Worm (Caenorhabditis elegans) whole organism, mixed stage, embryonic: ENCODE measurements around the gene nhx-4.
"Not testable (repeated sequence)": the region's sequence is repeated elsewhere in the genome, so short reads cannot be mapped to it uniquely, and the experiment has no call there.

Experiments
- M03D4.4 ChIP-seq: sonication (generic microtip); optimal IDR thresholded peaks from 2 replicates; lab custom pipeline; 2017; ENCODE audit warnings: mild to moderate bottlenecking, missing genetic modification characterization, missing compliant biosample characterization
- bed-3 ChIP-seq: fragments of 200-800 bp; sonication (Bioruptor generic); optimal IDR thresholded peaks from 3 replicates; lab custom pipeline; 2018; ENCODE audit warnings: mild to moderate bottlenecking, missing genetic modification characterization, moderate library complexity, missing compliant biosample characterization
- blmp-1 ChIP-seq: fragments of 150-350 bp; optimal IDR thresholded peaks from 2 replicates; lab custom pipeline; 2014; ENCODE audit warnings: missing biosample characterization, missing genetic modification characterization
- ceh-39 ChIP-seq: fragments of 150-350 bp; optimal IDR thresholded peaks from 2 replicates; lab custom pipeline; 2014; ENCODE audit warnings: missing biosample characterization, missing genetic modification characterization
- ceh-43 ChIP-seq: fragments of 200-800 bp; sonication (Bioruptor generic); optimal IDR thresholded peaks from 2 replicates; lab custom pipeline; 2018; ENCODE audit warnings: mild to moderate bottlenecking, missing genetic modification characterization, moderate library complexity, missing compliant biosample characterization
- ceh-83 ChIP-seq: fragments of 200-800 bp; sonication (Bioruptor generic); optimal IDR thresholded peaks from 2 replicates; lab custom pipeline; 2018; ENCODE audit warnings: mild to moderate bottlenecking, missing genetic modification characterization, missing compliant biosample characterization
- ces-1 ChIP-seq: fragments of 150-350 bp; optimal IDR thresholded peaks from 2 replicates; lab custom pipeline; 2014; ENCODE audit warnings: missing biosample characterization, missing genetic modification reagents, missing genetic modification characterization
- cnd-1 ChIP-seq: fragments of 200-800 bp; sonication (Bioruptor generic); optimal IDR thresholded peaks from 2 replicates; lab custom pipeline; 2018; ENCODE audit warnings: mild to moderate bottlenecking, missing genetic modification characterization, missing compliant biosample characterization
- elt-3 ChIP-seq: fragments of 150-350 bp; optimal IDR thresholded peaks from 2 replicates; lab custom pipeline; 2014; ENCODE audit warnings: missing biosample characterization, missing genetic modification characterization
- flh-1 ChIP-seq: fragments of 200-800 bp; sonication (Bioruptor generic); optimal IDR thresholded peaks from 2 replicates; lab custom pipeline; 2018; ENCODE audit warnings: mild to moderate bottlenecking, missing genetic modification characterization, moderate library complexity, missing compliant biosample characterization
- ham-2 ChIP-seq: fragments of 200-800 bp; sonication (Bioruptor generic); optimal IDR thresholded peaks from 2 replicates; lab custom pipeline; 2018; ENCODE audit warnings: mild to moderate bottlenecking, missing genetic modification characterization, missing compliant biosample characterization
- hlh-1 ChIP-seq: fragments of 150-350 bp; optimal IDR thresholded peaks from 2 replicates; lab custom pipeline; 2014; ENCODE audit warnings: missing biosample characterization, missing genetic modification reagents, missing genetic modification characterization
- lin-13 ChIP-seq: fragments of 150-350 bp; optimal IDR thresholded peaks from 2 replicates; lab custom pipeline; 2014; ENCODE audit warnings: missing biosample characterization, missing genetic modification characterization
- lsy-2 ChIP-seq: fragments of 150-350 bp; optimal IDR thresholded peaks from 2 replicates; lab custom pipeline; 2014; ENCODE audit warnings: missing biosample characterization, missing genetic modification characterization
- mab-5 ChIP-seq: fragments of 150-350 bp; optimal IDR thresholded peaks from 2 replicates; lab custom pipeline; 2014; ENCODE audit warnings: missing biosample characterization, missing genetic modification characterization
- mep-1 ChIP-seq: fragments of 150-350 bp; optimal IDR thresholded peaks from 2 replicates; lab custom pipeline; 2017; ENCODE audit warnings: missing biosample characterization, missing genetic modification reagents, missing genetic modification characterization, inconsistent platforms
- mls-2 ChIP-seq: sonication (generic microtip); optimal IDR thresholded peaks from 2 replicates; lab custom pipeline; 2016; ENCODE audit warnings: mild to moderate bottlenecking, missing genetic modification characterization, moderate library complexity, missing compliant biosample characterization
- nhr-12 ChIP-seq: fragments of 150-350 bp; optimal IDR thresholded peaks from 2 replicates; lab custom pipeline; 2014; ENCODE audit warnings: missing biosample characterization, missing genetic modification characterization
- nhr-237 ChIP-seq: fragments of 150-350 bp; optimal IDR thresholded peaks from 2 replicates; lab custom pipeline; 2014; ENCODE audit warnings: missing biosample characterization, missing genetic modification characterization
- nhr-76 ChIP-seq: sonication (generic microtip); optimal IDR thresholded peaks from 2 replicates; lab custom pipeline; 2017; ENCODE audit warnings: missing biosample characterization, missing genetic modification characterization
- pha-4 ChIP-seq: fragments of 150-350 bp; optimal IDR thresholded peaks from 2 replicates; lab custom pipeline; 2018; ENCODE audit warnings: missing biosample characterization, missing genetic modification reagents, missing genetic modification characterization
- sem-2 ChIP-seq: fragments of 200-800 bp; sonication (Bioruptor generic); optimal IDR thresholded peaks from 2 replicates; lab custom pipeline; 2018; ENCODE audit warnings: mild to moderate bottlenecking, missing genetic modification characterization, missing compliant biosample characterization
- snpc-4 ChIP-seq: fragments of 150-350 bp; optimal IDR thresholded peaks from 2 replicates; lab custom pipeline; 2014; ENCODE audit warnings: missing biosample characterization, missing genetic modification characterization
- sptf-1 ChIP-seq: sonication (generic microtip); optimal IDR thresholded peaks from 2 replicates; lab custom pipeline; 2017; ENCODE audit warnings: mild to moderate bottlenecking, missing genetic modification characterization, moderate library complexity, missing compliant biosample characterization
- tbx-8 ChIP-seq: fragments of 200-800 bp; sonication (Bioruptor generic); optimal IDR thresholded peaks from 2 replicates; lab custom pipeline; 2018; ENCODE audit warnings: mild to moderate bottlenecking, missing genetic modification characterization, moderate library complexity, missing compliant biosample characterization
- unc-120 ChIP-seq: sonication (generic microtip); optimal IDR thresholded peaks from 2 replicates; lab custom pipeline; 2017; ENCODE audit warnings: missing genetic modification characterization, missing compliant biosample characterization; ENCODE audit not compliant: poor library complexity, severe bottlenecking
- unc-39 ChIP-seq: fragments of 150-350 bp; optimal IDR thresholded peaks from 2 replicates; lab custom pipeline; 2014; ENCODE audit warnings: missing biosample characterization, missing genetic modification characterization
- unc-62 ChIP-seq: fragments of 150-350 bp; optimal IDR thresholded peaks from 2 replicates; lab custom pipeline; 2014; ENCODE audit warnings: missing biosample characterization, missing genetic modification reagents, missing genetic modification characterization
- zip-8 ChIP-seq: fragments of 150-350 bp; optimal IDR thresholded peaks from 2 replicates; lab custom pipeline; 2014; ENCODE audit warnings: missing biosample characterization, missing genetic modification characterization

The nhx-4 gene

ce11 chrX:6868669-6869068 is 45.4 kb upstream of the nhx-4 start, which contains the start of gene C53B7.6:
Gene C53B7.6 (minus strand): TSS chrX:6868769.
- not testable (repeated sequence) for TF ChIP-seq ceh-43 (GFP tag; lab: Kevin White, UChicago); lsy-2 (tag; lab: Kevin White, UChicago); elt-3

ce11 chrX:6874723-6875122 is 39.4 kb upstream of the nhx-4 start, which contains the start of gene F41C6.4:
Gene F41C6.4 (minus strand): TSS chrX:6874823.
- no peak for TF ChIP-seq ham-2 (GFP tag; lab: Kevin White, UChicago)

ce11 chrX:6875273-6875672 is 38.8 kb upstream of the nhx-4 start:
- TF ChIP-seq ceh-83 (GFP tag; lab: Kevin White, UChicago) (no peak), bed-3 (GFP tag; lab: Kevin White, UChicago) (no peak), blmp-1 (tag; lab: Kevin White, UChicago) (no peak), sem-2 (GFP tag; lab: Kevin White, UChicago) (no peak), cnd-1 (tag; lab: Kevin White, UChicago) (no peak), unc-62 (GFP tag; lab: Kevin White, UChicago) (no peak), mep-1 (tag; lab: Kevin White, UChicago) (no peak), mls-2 (tag; lab: Kevin White, UChicago) (no peak), flh-1 (GFP tag; lab: Kevin White, UChicago) (no peak), mab-5 (tag; lab: Kevin White, UChicago) (no peak), nhr-237 (tag; lab: Kevin White, UChicago) (no peak), nhr-12 (tag; lab: Kevin White, UChicago) (no peak), unc-39 (tag; lab: Kevin White, UChicago) (no peak), ces-1 (GFP tag; lab: Kevin White, UChicago) (no peak), ceh-43 (GFP tag; lab: Kevin White, UChicago) (no peak), ham-2 (GFP tag; lab: Kevin White, UChicago) (no peak), nhr-76 (no peak)

- no peak for TF ChIP-seq tbx-8 (GFP tag; lab: Kevin White, UChicago)
Observed at ce11 chrX:6877436-6877835, 36.7 kb upstream of the nhx-4 start, which contains the start of gene col-173. Gene col-173 (minus strand): TSS chrX:6877536.

ce11 chrX:6881795-6882194 is 32.3 kb upstream of the nhx-4 start, which contains the start of gene F41C6.6:
Gene F41C6.6 (minus strand): TSS chrX:6881895.
- not testable (repeated sequence) for TF ChIP-seq ceh-39 (tag; lab: Kevin White, UChicago); tbx-8 (GFP tag; lab: Kevin White, UChicago); elt-3

ce11 chrX:6884439-6884838 is 29.6 kb upstream of the nhx-4 start:
- TF ChIP-seq sptf-1 (tag; lab: Kevin White, UChicago) (no peak), M03D4.4 (no peak), unc-39 (tag; lab: Kevin White, UChicago) (no peak), nhr-76 (no peak), lin-13 (tag; lab: Kevin White, UChicago) (no peak), hlh-1 (tag; lab: Kevin White, UChicago) (no peak), mls-2 (tag; lab: Kevin White, UChicago) (no peak), snpc-4 (tag; lab: Kevin White, UChicago) (no peak), pha-4 (tag; lab: Kevin White, UChicago) (no peak), flh-1 (GFP tag; lab: Kevin White, UChicago) (no peak), nhr-237 (tag; lab: Kevin White, UChicago) (no peak)
- TF ChIP-seq, all 35 proteins: peak for 0

ce11 chrX:6885227-6885853 is 28.7 kb upstream of the nhx-4 start, which contains the start of gene F41C6.7:
Gene F41C6.7 (minus strand): TSS chrX:6885277.
- TF ChIP-seq hlh-1 (tag; lab: Kevin White, UChicago) = no peak
- no peak for TF ChIP-seq unc-120 (tag; lab: Kevin White, UChicago)
- no peak for TF ChIP-seq mep-1 (tag; lab: Kevin White, UChicago)
- no peak for TF ChIP-seq zip-8 (tag; lab: Kevin White, UChicago)
- no peak for TF ChIP-seq nhr-76
- TF ChIP-seq elt-3 = no peak
- TF ChIP-seq snpc-4 (tag; lab: Kevin White, UChicago) = no peak
- TF ChIP-seq sptf-1 (tag; lab: Kevin White, UChicago) = no peak
